Fruit fly (Drosophila melanogaster) whole organism, embryonic: Measurements from ENCODE around the gene CG11596.

Source experiments
- ATbp ChIP-seq: fragments of 200-800 bp; sonication (Bioruptor generic); optimal IDR thresholded peaks from 2 replicates; lab custom pipeline; 2017; ENCODE audit warnings: missing biosample characterization, mild to moderate bottlenecking, missing genetic modification characterization, missing genetic modification reagents
- Ada2b ChIP-seq: fragments of 200-800 bp; sonication (Bioruptor generic); IDR thresholded peaks from 2 replicates; pipeline ENCODE4 v1.3.6; 2022; ENCODE audit warnings: missing biosample characterization, missing genetic modification characterization
- BEAF-32 ChIP-seq: fragments of 200-800 bp; sonication (Bioruptor generic); optimal IDR thresholded peaks from 3 replicates; lab custom pipeline; 2017; ENCODE audit warnings: missing biosample characterization, missing genetic modification characterization, mild to moderate bottlenecking, moderate library complexity, missing genetic modification reagents
- Blimp-1 ChIP-seq: fragments of 200-800 bp; sonication (Bioruptor generic); optimal IDR thresholded peaks from 3 replicates; lab custom pipeline; 2018; ENCODE audit warnings: missing biosample characterization, missing genetic modification characterization, mild to moderate bottlenecking, moderate library complexity, missing genetic modification reagents
- BtbVII ChIP-seq: fragments of 200-800 bp; sonication (Bioruptor generic); optimal IDR thresholded peaks from 3 replicates; lab custom pipeline; 2017; ENCODE audit warnings: missing biosample characterization, mild to moderate bottlenecking, missing genetic modification characterization
- CG1024 ChIP-seq: fragments of 200-800 bp; sonication (Bioruptor generic); IDR thresholded peaks from 2 replicates; pipeline ENCODE4 v1.3.6; 2022; ENCODE audit warnings: missing biosample characterization, missing genetic modification characterization
- CG10431 ChIP-seq: fragments of 200-800 bp; sonication (Bioruptor generic); optimal IDR thresholded peaks from 3 replicates; lab custom pipeline; 2018; ENCODE audit warnings: missing biosample characterization, mild to moderate bottlenecking, missing genetic modification characterization
- CG10462 ChIP-seq: fragments of 200-800 bp; sonication (Bioruptor generic); optimal IDR thresholded peaks from 2 replicates; lab custom pipeline; 2016; ENCODE audit warnings: missing biosample characterization, missing genetic modification characterization
- CG11695 ChIP-seq: fragments of 200-800 bp; sonication (Bioruptor generic); IDR thresholded peaks from 3 replicates; pipeline ENCODE4 v1.3.6; 2022; ENCODE audit warnings: missing biosample characterization, missing genetic modification characterization
- CG1233 ChIP-seq: fragments of 200-800 bp; sonication (Bioruptor generic); optimal IDR thresholded peaks from 4 replicates; lab custom pipeline; 2018; ENCODE audit warnings: missing biosample characterization, mild to moderate bottlenecking, missing genetic modification characterization
- CG12744 ChIP-seq: fragments of 200-800 bp; sonication (Bioruptor generic); optimal IDR thresholded peaks from 2 replicates; lab custom pipeline; 2016; ENCODE audit warnings: missing biosample characterization, missing genetic modification characterization
- CG13123 ChIP-seq: fragments of 200-800 bp; sonication (Bioruptor generic); optimal IDR thresholded peaks from 2 replicates; lab custom pipeline; 2016; ENCODE audit warnings: missing biosample characterization, missing genetic modification characterization
- CG13624 ChIP-seq: fragments of 200-800 bp; sonication (Bioruptor generic); optimal IDR thresholded peaks from 2 replicates; lab custom pipeline; 2016; ENCODE audit warnings: missing biosample characterization, missing genetic modification characterization
- CG14667 ChIP-seq: fragments of 200-800 bp; sonication (Bioruptor generic); IDR thresholded peaks from 2 replicates; pipeline ENCODE4 v1.3.6; 2022; ENCODE audit warnings: missing biosample characterization, missing genetic modification characterization
- CG15269 ChIP-seq: fragments of 200-800 bp; sonication (Bioruptor generic); optimal IDR thresholded peaks from 2 replicates; lab custom pipeline; 2018; ENCODE audit warnings: missing biosample characterization, mild to moderate bottlenecking, missing genetic modification characterization, moderate library complexity
- CG15479 ChIP-seq: fragments of 200-800 bp; sonication (Bioruptor generic); optimal IDR thresholded peaks from 3 replicates; lab custom pipeline; 2019; ENCODE audit warnings: missing biosample characterization, mild to moderate bottlenecking, missing genetic modification characterization, moderate library complexity
- CG2712 ChIP-seq: fragments of 200-800 bp; optimal IDR thresholded peaks from 3 replicates; lab custom pipeline; 2019; ENCODE audit warnings: missing biosample characterization, mild to moderate bottlenecking, missing genetic modification characterization, moderate library complexity
- CG30431 ChIP-seq: fragments of 200-800 bp; sonication (Bioruptor generic); optimal IDR thresholded peaks from 2 replicates; lab custom pipeline; 2017; ENCODE audit warnings: missing biosample characterization, missing genetic modification characterization
- CG31365 ChIP-seq: fragments of 200-800 bp; sonication (Bioruptor generic); optimal IDR thresholded peaks from 2 replicates; lab custom pipeline; 2018; ENCODE audit warnings: missing biosample characterization, mild to moderate bottlenecking, missing genetic modification characterization
- CG32532 ChIP-seq: fragments of 200-800 bp; sonication (Bioruptor generic); IDR thresholded peaks from 2 replicates; pipeline ENCODE4 v1.3.6; 2022; ENCODE audit warnings: missing biosample characterization, missing genetic modification characterization
- CG32767 ChIP-seq: fragments of 200-800 bp; sonication (Bioruptor generic); IDR thresholded peaks from 2 replicates; pipeline ENCODE4 v1.3.6; 2022; ENCODE audit warnings: missing biosample characterization, missing genetic modification characterization
- CG4730 ChIP-seq: fragments of 200-800 bp; sonication (Bioruptor generic); IDR thresholded peaks from 2 replicates; pipeline ENCODE4 v1.3.6; 2022; ENCODE audit warnings: missing biosample characterization, missing genetic modification characterization
- CG6765 ChIP-seq: fragments of 200-800 bp; sonication (Bioruptor generic); optimal IDR thresholded peaks from 3 replicates; lab custom pipeline; 2017; ENCODE audit warnings: missing biosample characterization, mild to moderate bottlenecking, missing genetic modification characterization
- CG8765 ChIP-seq: fragments of 200-800 bp; sonication (Bioruptor generic); IDR thresholded peaks from 2 replicates; pipeline ENCODE4 v1.3.6; 2022; ENCODE audit warnings: missing biosample characterization, missing genetic modification characterization
- CG9932 ChIP-seq: fragments of 200-800 bp; sonication (Bioruptor generic); IDR thresholded peaks from 2 replicates; pipeline ENCODE4 v1.3.6; 2022; ENCODE audit warnings: missing biosample characterization, missing genetic modification characterization
- HLH3B ChIP-seq: fragments of 200-800 bp; sonication (Bioruptor generic); IDR thresholded peaks from 2 replicates; pipeline ENCODE4 v1.3.6; 2022; ENCODE audit warnings: missing biosample characterization, missing genetic modification characterization
- Mad ChIP-seq: fragments of 200-800 bp; sonication (Bioruptor generic); optimal IDR thresholded peaks from 2 replicates; lab custom pipeline; 2016; ENCODE audit warnings: missing biosample characterization, missing genetic modification characterization
- PHDP ChIP-seq: fragments of 200-800 bp; sonication (Bioruptor generic); optimal IDR thresholded peaks from 3 replicates; lab custom pipeline; 2018; ENCODE audit warnings: missing biosample characterization, mild to moderate bottlenecking, missing genetic modification characterization, moderate library complexity
- Spps ChIP-seq: fragments of 200-800 bp; sonication (Bioruptor generic); optimal IDR thresholded peaks from 2 replicates; lab custom pipeline; 2018; ENCODE audit warnings: missing biosample characterization, mild to moderate bottlenecking, missing genetic modification characterization
- Taf1 ChIP-seq: fragments of 200-800 bp; sonication (Bioruptor generic); IDR thresholded peaks from 2 replicates; pipeline ENCODE4 v1.3.6; 2022; ENCODE audit warnings: missing biosample characterization, missing genetic modification characterization
- Trl ChIP-seq, 3 experiments: fragments of >200 bp in 2 of 3; fragments of 200-800 bp in 1 of 3; sonication (Bioruptor generic) in 1 of 3; optimal IDR thresholded peaks; 2 replicates in 1 of 3; 3 replicates in 2 of 3; lab custom pipeline; 2016 to 2017; ENCODE audit warnings: missing biosample characterization in 1 of 3, missing genetic modification characterization in 1 of 3
- Usf ChIP-seq: fragments of 200-800 bp; sonication (Bioruptor generic); optimal IDR thresholded peaks from 2 replicates; lab custom pipeline; 2017; ENCODE audit warnings: missing genotype, missing biosample characterization, missing genetic modification characterization
- al ChIP-seq: fragments of 200-800 bp; sonication (Bioruptor generic); IDR thresholded peaks from 2 replicates; pipeline ENCODE4 v1.3.6; 2022; ENCODE audit warnings: missing biosample characterization, missing genetic modification characterization
- az2 ChIP-seq: fragments of 200-800 bp; sonication (Bioruptor generic); optimal IDR thresholded peaks from 3 replicates; lab custom pipeline; 2016; ENCODE audit warnings: missing biosample characterization, missing genetic modification characterization
- chn ChIP-seq: fragments of 200-800 bp; sonication (Bioruptor generic); optimal IDR thresholded peaks from 2 replicates; lab custom pipeline; 2016; ENCODE audit warnings: missing biosample characterization, missing genetic modification characterization
- corto ChIP-seq: fragments of 200-800 bp; sonication (Bioruptor generic); optimal IDR thresholded peaks from 2 replicates; lab custom pipeline; 2016; ENCODE audit warnings: missing biosample characterization, mild to moderate bottlenecking, missing genetic modification characterization, moderate library complexity
- da ChIP-seq: fragments of 200-800 bp; sonication (Bioruptor generic); optimal IDR thresholded peaks from 2 replicates; lab custom pipeline; 2016; ENCODE audit warnings: missing biosample characterization, missing genetic modification characterization
- esg ChIP-seq: fragments of 200-800 bp; sonication (Bioruptor generic); conservative IDR thresholded peaks from 2 replicates; pipeline ENCODE4 v1.3.6; 2022; ENCODE audit warnings: missing biosample characterization, missing genetic modification characterization
- gfzf ChIP-seq: fragments of 200-800 bp; sonication (Bioruptor generic); optimal IDR thresholded peaks from 2 replicates; lab custom pipeline; 2016; ENCODE audit warnings: missing biosample characterization, mild to moderate bottlenecking, missing genetic modification characterization, moderate library complexity
- gsb ChIP-seq: fragments of 200-800 bp; sonication (Bioruptor generic); IDR thresholded peaks from 2 replicates; pipeline ENCODE4 v1.3.6; 2022; ENCODE audit warnings: missing biosample characterization, missing genetic modification characterization
- ind ChIP-seq: fragments of 200-800 bp; sonication (Bioruptor generic); optimal IDR thresholded peaks from 3 replicates; lab custom pipeline; 2016; ENCODE audit warnings: missing biosample characterization, missing genetic modification characterization
- jumu ChIP-seq: fragments of 200-800 bp; sonication (Bioruptor generic); optimal IDR thresholded peaks from 3 replicates; lab custom pipeline; 2016; ENCODE audit warnings: missing biosample characterization, missing genetic modification characterization
- ken ChIP-seq: fragments of 200-800 bp; sonication (Bioruptor generic); IDR thresholded peaks from 3 replicates; pipeline ENCODE4 v1.3.6; 2022; ENCODE audit warnings: missing biosample characterization, missing genetic modification characterization
- otp ChIP-seq: fragments of 200-800 bp; sonication (Bioruptor generic); IDR thresholded peaks from 3 replicates; pipeline ENCODE4, ENCODE4 v1.3.6; 2022; ENCODE audit warnings: missing biosample characterization, missing genetic modification characterization
- p53 ChIP-seq: fragments of 200-800 bp; sonication (Bioruptor generic); optimal IDR thresholded peaks from 2 replicates; lab custom pipeline; 2016; ENCODE audit warnings: missing biosample characterization, missing genetic modification characterization
- sd ChIP-seq: fragments of 200-800 bp; sonication (Bioruptor generic); optimal IDR thresholded peaks from 3 replicates; lab custom pipeline; 2018; ENCODE audit warnings: missing biosample characterization, mild to moderate bottlenecking, missing genetic modification characterization, moderate library complexity
- seq ChIP-seq: fragments of 200-800 bp; sonication (Bioruptor generic); IDR thresholded peaks from 2 replicates; pipeline ENCODE4 v1.3.6; 2022; ENCODE audit warnings: missing biosample characterization, missing genetic modification characterization
- sima ChIP-seq: fragments of 200-800 bp; sonication (Bioruptor generic); optimal IDR thresholded peaks from 2 replicates; lab custom pipeline; 2016; ENCODE audit warnings: missing biosample characterization, missing genetic modification characterization
- slou ChIP-seq: fragments of 200-800 bp; sonication (Bioruptor generic); optimal IDR thresholded peaks from 3 replicates; lab custom pipeline; 2016; ENCODE audit warnings: missing biosample characterization, missing genetic modification characterization
- zen2 ChIP-seq: fragments of 200-800 bp; sonication (Bioruptor generic); IDR thresholded peaks from 3 replicates; pipeline ENCODE4 v1.3.6; 2022; ENCODE audit warnings: missing biosample characterization, missing genetic modification characterization; ENCODE audit not compliant: partially characterized antibody

The CG11596 gene

dm6 chrX:1947178-1947872 lies 19.8 kb downstream of the CG11596 start (continued):
- peak; percentile 85 for TF ChIP-seq CG32532
- TF ChIP-seq al (GFP tag; lab: Robert Waterston, UW): peak; percentile 68
- TF ChIP-seq CG15479: peak; percentile 61
- peak; percentile 96 for TF ChIP-seq jumu (GFP tag; lab: Kevin White, UChicago)
- peak; percentile 84 for TF ChIP-seq CG13123
- TF ChIP-seq CG1024: peak; percentile 95
- TF ChIP-seq CG15269: peak; percentile 94
- peak; percentile 98 for TF ChIP-seq Blimp-1 (GFP tag; lab: Kevin White, UChicago)
- peak; percentile 94 for TF ChIP-seq CG14667 (GFP tag; lab: Robert Waterston, UW)
- peak; percentile 97 for TF ChIP-seq chn (GFP tag; lab: Kevin White, UChicago)
- TF ChIP-seq gsb (GFP tag; lab: Robert Waterston, UW): peak; percentile 78
- peak; percentile 50 for TF ChIP-seq sd (tag; lab: Kevin White, UChicago)
- peak; percentile 96 for TF ChIP-seq Mad (GFP tag; lab: Kevin White, UChicago)
- peak; percentile 98 for TF ChIP-seq otp
- peak; percentile 97 for TF ChIP-seq ATbp (GFP tag; lab: Kevin White, UChicago)
- TF ChIP-seq CG6765 (GFP tag; lab: Kevin White, UChicago): peak; percentile 64
- peak; percentile 50 for TF ChIP-seq sima
- TF ChIP-seq CG31365 (tag; lab: Kevin White, UChicago): peak; percentile 89
- TF ChIP-seq BtbVII (GFP tag; lab: Kevin White, UChicago): peak; percentile 90
- TF ChIP-seq gfzf: peak; percentile 12
- peak; percentile 94 for TF ChIP-seq CG10462 (GFP tag; lab: Kevin White, UChicago)
- peak; percentile 96 for TF ChIP-seq CG1233
- peak; percentile 93 for TF ChIP-seq ind (GFP tag; lab: Kevin White, UChicago)
- peak; percentile 89 for TF ChIP-seq da (GFP tag; lab: Kevin White, UChicago)
- peak; percentile 97 for TF ChIP-seq CG10431 (GFP tag; lab: Kevin White, UChicago)
- TF ChIP-seq Trl (optimal IDR thresholded peaks at IDR 0.05; lab: Kevin White, UChicago): no peak
- peak; percentile 96 for TF ChIP-seq Trl (GFP tag; optimal IDR thresholded peaks at IDR 0.05; lab: Kevin White, UChicago)
- TF ChIP-seq Spps (tag; lab: Kevin White, UChicago): peak; percentile 98
- TF ChIP-seq CG8765 (GFP tag; lab: Robert Waterston, UW): peak; percentile 94
- TF ChIP-seq Ada2b (GFP tag; lab: Robert Waterston, UW): peak; percentile 92
- TF ChIP-seq CG9932 (GFP tag; lab: Robert Waterston, UW): peak; percentile 59
- TF ChIP-seq az2 (GFP tag; lab: Kevin White, UChicago): peak; percentile 99
- TF ChIP-seq Usf: peak; percentile 90
- peak; percentile 91 for TF ChIP-seq esg (GFP tag; lab: Robert Waterston, UW)
- TF ChIP-seq CG4730 (GFP tag; lab: Robert Waterston, UW): peak; percentile 89
- peak; percentile 75 for TF ChIP-seq slou
- no peak for TF ChIP-seq zen2 (GFP tag; lab: Robert Waterston, UW)
- peak; percentile 54; the same call in 1 of the 2 replicates for TF ChIP-seq Taf1 (GFP tag; lab: Robert Waterston, UW)
- TF ChIP-seq BEAF-32 (GFP tag; lab: Kevin White, UChicago): peak; percentile 7
- peak; percentile 98 for TF ChIP-seq ken (GFP tag; lab: Robert Waterston, UW)
- TF ChIP-seq CG30431 (GFP tag; lab: Kevin White, UChicago): peak; percentile 97
- TF ChIP-seq CG11695 (GFP tag; lab: Robert Waterston, UW): peak; percentile 93
- TF ChIP-seq CG12744 (GFP tag; lab: Kevin White, UChicago): peak; percentile 91
- TF ChIP-seq CG13624 (GFP tag; lab: Kevin White, UChicago): peak; percentile 88
- TF ChIP-seq p53 (GFP tag; lab: Kevin White, UChicago): peak; percentile 79
- TF ChIP-seq HLH3B (GFP tag; lab: Robert Waterston, UW): peak; percentile 95
- peak; percentile 78 for TF ChIP-seq corto (GFP tag; lab: Kevin White, UChicago)
- peak; percentile 96 for TF ChIP-seq PHDP (tag; lab: Kevin White, UChicago)
- TF ChIP-seq CG2712: peak; percentile 99
- peak; percentile 94 for TF ChIP-seq CG32767 (GFP tag; lab: Robert Waterston, UW)
- peak; percentile 93 for TF ChIP-seq seq (GFP tag; lab: Robert Waterston, UW)
